Worm (Caenorhabditis elegans) whole organism, L2 larva: ENCODE results near the gene marc-2.

Experiments
- F13H6.1 ChIP-seq: sonication (generic microtip); optimal IDR thresholded peaks from 2 replicates; lab custom pipeline; 2016; ENCODE audit warnings: missing genetic modification characterization, missing compliant biosample characterization
- Y55F3AM.14 ChIP-seq: fragments of 200-800 bp; sonication (Bioruptor generic); optimal IDR thresholded peaks from 2 replicates; lab custom pipeline; 2018; ENCODE audit warnings: mild to moderate bottlenecking, missing genetic modification characterization, missing compliant biosample characterization
- ZK546.5 ChIP-seq: sonication (generic microtip); optimal IDR thresholded peaks from 2 replicates; lab custom pipeline; 2017; ENCODE audit warnings: missing biosample characterization, missing genetic modification characterization
- alr-1 ChIP-seq: fragments of 150-350 bp; optimal IDR thresholded peaks from 2 replicates; lab custom pipeline; 2014; ENCODE audit warnings: missing biosample characterization, missing genetic modification characterization
- blmp-1 ChIP-seq: sonication (generic microtip); optimal IDR thresholded peaks from 2 replicates; lab custom pipeline; 2017; ENCODE audit warnings: missing genetic modification characterization, mild to moderate bottlenecking, missing compliant biosample characterization, antibody characterized with exemption, moderate library complexity; ENCODE audit not compliant: insufficient read depth
- ceh-82 ChIP-seq: fragments of 150-350 bp; optimal IDR thresholded peaks from 2 replicates; lab custom pipeline; 2014; ENCODE audit warnings: missing biosample characterization, missing genetic modification characterization
- crh-2 ChIP-seq: sonication (generic microtip); optimal IDR thresholded peaks from 2 replicates; lab custom pipeline; 2017; ENCODE audit warnings: missing biosample characterization, missing genetic modification characterization
- dmd-4 ChIP-seq: sonication (generic microtip); optimal IDR thresholded peaks from 2 replicates; lab custom pipeline; 2017; ENCODE audit warnings: missing biosample characterization, missing genetic modification characterization
- elt-1 ChIP-seq: fragments of 150-350 bp; optimal IDR thresholded peaks from 2 replicates; lab custom pipeline; 2014; ENCODE audit warnings: missing biosample characterization, missing genetic modification characterization
- gmeb-1 ChIP-seq: fragments of 150-350 bp; optimal IDR thresholded peaks from 2 replicates; lab custom pipeline; 2014; ENCODE audit warnings: missing biosample characterization, missing genetic modification characterization
- lin-11 ChIP-seq: fragments of 150-350 bp; sonication (generic microtip); optimal IDR thresholded peaks from 2 replicates; lab custom pipeline; 2014; ENCODE audit warnings: missing biosample characterization, missing genetic modification characterization, inconsistent platforms, mixed read lengths
- lin-39 ChIP-seq: fragments of 150-350 bp; optimal IDR thresholded peaks from 2 replicates; lab custom pipeline; 2014; ENCODE audit warnings: missing biosample characterization, missing genetic modification reagents, missing genetic modification characterization
- lsy-2 ChIP-seq, 2 experiments: fragments of 150-350 bp in 1 of 2; sonication (generic microtip) in 1 of 2; optimal IDR thresholded peaks; 2 replicates each; lab custom pipeline; 2014 to 2017; ENCODE audit warnings: missing biosample characterization in 2 of 2, missing genetic modification characterization in 2 of 2
- mab-5 ChIP-seq: fragments of 150-350 bp; optimal IDR thresholded peaks from 2 replicates; lab custom pipeline; 2014; ENCODE audit warnings: missing biosample characterization, missing genetic modification characterization
- mbf-1 ChIP-seq: sonication (generic microtip); optimal IDR thresholded peaks from 2 replicates; lab custom pipeline; 2017; ENCODE audit warnings: missing biosample characterization, missing genetic modification characterization
- mdl-1 ChIP-seq, 2 experiments: fragments of 150-350 bp in 1 of 2; sonication (generic microtip) in 1 of 2; optimal IDR thresholded peaks; 2 replicates each; lab custom pipeline; 2017; ENCODE audit warnings: missing biosample characterization in 2 of 2, missing genetic modification characterization in 2 of 2
- nhr-129 ChIP-seq: fragments of 150-350 bp; optimal IDR thresholded peaks from 2 replicates; lab custom pipeline; 2014; ENCODE audit warnings: missing biosample characterization, missing genetic modification characterization
- nhr-21 ChIP-seq: fragments of 150-350 bp; optimal IDR thresholded peaks from 2 replicates; lab custom pipeline; 2014; ENCODE audit warnings: missing biosample characterization, missing genetic modification characterization
- nhr-237 ChIP-seq: fragments of 150-350 bp; optimal IDR thresholded peaks from 2 replicates; lab custom pipeline; 2014; ENCODE audit warnings: missing biosample characterization, missing genetic modification characterization
- nhr-6 ChIP-seq: fragments of 150-350 bp; optimal IDR thresholded peaks from 2 replicates; lab custom pipeline; 2014; ENCODE audit warnings: missing biosample characterization, missing genetic modification characterization
- nhr-77 ChIP-seq: fragments of 150-350 bp; optimal IDR thresholded peaks from 2 replicates; lab custom pipeline; 2014; ENCODE audit warnings: missing biosample characterization, missing genetic modification characterization
- sma-3 ChIP-seq: sonication (generic microtip); optimal IDR thresholded peaks from 2 replicates; lab custom pipeline; 2016; ENCODE audit warnings: missing genetic modification reagents, missing genetic modification characterization, missing compliant biosample characterization
- sma-9 ChIP-seq, 2 experiments: fragments of 150-350 bp in 1 of 2; sonication (generic microtip) in 1 of 2; optimal IDR thresholded peaks; 2 replicates each; lab custom pipeline; 2014 to 2016; ENCODE audit warnings: missing genetic modification characterization in 2 of 2, mild to moderate bottlenecking in 1 of 2, missing biosample characterization in 1 of 2, missing compliant biosample characterization in 1 of 2, missing genetic modification reagents in 1 of 2, moderate library complexity in 1 of 2
- snpc-4 ChIP-seq: fragments of 150-350 bp; optimal IDR thresholded peaks from 2 replicates; lab custom pipeline; 2014; ENCODE audit warnings: missing biosample characterization, missing genetic modification characterization
- unc-39 ChIP-seq: fragments of 150-350 bp; optimal IDR thresholded peaks from 2 replicates; lab custom pipeline; 2014; ENCODE audit warnings: missing biosample characterization, missing genetic modification characterization
- unc-55 ChIP-seq: fragments of 150-350 bp; sonication (generic microtip); optimal IDR thresholded peaks from 3 replicates; lab custom pipeline; 2014; ENCODE audit warnings: missing biosample characterization, missing genetic modification reagents, missing genetic modification characterization
- unc-62 ChIP-seq: fragments of 150-350 bp; optimal IDR thresholded peaks from 2 replicates; lab custom pipeline; 2014; ENCODE audit warnings: missing biosample characterization, missing genetic modification reagents, missing genetic modification characterization
- ztf-1 ChIP-seq: fragments of 200-800 bp; sonication (Bioruptor generic); conservative IDR thresholded peaks from 2 replicates; pipeline ENCODE4 v1.3.6; 2022; ENCODE audit warnings: missing genetic modification characterization, missing compliant biosample characterization
- ztf-11 ChIP-seq: sonication (generic microtip); optimal IDR thresholded peaks from 2 replicates; lab custom pipeline; 2017; ENCODE audit warnings: missing biosample characterization, missing genetic modification characterization

The marc-2 gene

DNA sequence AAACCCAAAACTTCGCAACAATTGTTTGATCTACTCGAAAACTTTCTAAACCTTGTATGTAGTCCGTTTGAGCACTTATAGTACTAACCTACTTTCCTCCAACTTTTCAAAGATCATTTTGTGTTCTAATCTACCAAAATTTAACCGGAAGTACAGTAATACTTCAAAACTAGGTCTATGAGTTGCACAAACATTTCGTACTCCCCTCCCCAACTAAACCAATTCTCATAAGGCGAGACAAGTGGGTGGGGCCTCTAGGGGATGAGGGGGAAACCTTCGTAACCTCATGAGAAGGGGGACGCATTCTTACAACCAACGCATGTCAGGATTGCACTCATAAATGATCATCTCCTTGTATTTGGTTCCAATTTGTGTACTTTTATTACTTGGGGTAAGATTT is 38.8 kb downstream of the marc-2 start, which contains the start of gene cutl-9:
Gene cutl-9 (plus strand): TSS at position 301 of the 400 bp plus-strand sequence.
- no peak for TF ChIP-seq gmeb-1
- TF ChIP-seq unc-39 (tag; lab: Kevin White, UChicago), result no peak
- TF ChIP-seq alr-1 (tag; lab: Kevin White, UChicago), result no peak
- no peak for TF ChIP-seq ZK546.5 (tag; lab: Kevin White, UChicago)
- TF ChIP-seq ceh-82 (tag; lab: Kevin White, UChicago), result no peak
- no peak for TF ChIP-seq nhr-129 (tag; lab: Kevin White, UChicago)
- TF ChIP-seq nhr-6, result no peak
- no peak for TF ChIP-seq unc-62
- no peak for TF ChIP-seq nhr-77 (tag; lab: Kevin White, UChicago)
- TF ChIP-seq ztf-1, result no peak
- TF ChIP-seq mbf-1, result no peak
- no peak for TF ChIP-seq sma-9 (GFP tag; optimal IDR thresholded peaks at IDR 0.05; lab: Kevin White, UChicago)
- TF ChIP-seq sma-9 (tag; optimal IDR thresholded peaks at IDR 0.05; lab: Kevin White, UChicago), result no peak
- no peak for TF ChIP-seq lsy-2 (tag; optimal IDR thresholded peaks at IDR 0.05; lab: Kevin White, UChicago)
- no peak for TF ChIP-seq blmp-1 (tag; lab: Kevin White, UChicago)
- no peak for TF ChIP-seq F13H6.1 (tag; lab: Kevin White, UChicago)
- no peak for TF ChIP-seq Y55F3AM.14
- TF ChIP-seq lin-11 (tag; lab: Kevin White, UChicago), result no peak
- no peak for TF ChIP-seq snpc-4

- TF ChIP-seq dmd-4, result no peak
- no peak for TF ChIP-seq nhr-237 (tag; lab: Kevin White, UChicago)
- TF ChIP-seq Y55F3AM.14, result no peak
- no peak for TF ChIP-seq unc-55 (GFP tag; lab: Kevin White, UChicago)
- TF ChIP-seq F13H6.1 (tag; lab: Kevin White, UChicago), result no peak
Observed at ce11 chrII:10618157-10618556, 42.6 kb downstream of the marc-2 start, which contains the start of gene C14A4.13. TSS of gene C14A4.13 (plus strand) at chrII:10618457.

DNA sequence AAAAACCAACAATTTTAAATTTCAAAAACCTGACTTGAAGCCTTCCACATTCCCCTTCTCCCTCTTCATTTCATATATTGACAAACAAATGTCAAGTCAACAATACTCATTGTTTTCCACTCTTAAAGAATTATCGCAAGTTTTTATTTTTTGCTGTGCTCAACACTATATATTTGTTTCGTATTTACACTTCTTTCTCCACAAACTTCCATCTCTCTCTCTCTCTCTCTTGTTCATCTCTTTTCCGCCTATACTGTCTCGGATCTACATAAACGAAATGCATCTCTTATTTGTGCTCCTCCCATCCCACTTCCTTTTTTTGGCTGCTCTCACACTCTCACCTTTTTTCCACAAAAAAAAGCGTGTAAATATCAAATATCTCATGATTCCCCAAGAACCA is 48.0 kb downstream of the marc-2 start, which contains the start of gene C14A4.12:
Gene C14A4.12 (plus strand): TSS at position 301 of the 400 bp plus-strand sequence.
- TF ChIP-seq lin-39 (no peak), nhr-237 (tag; lab: Kevin White, UChicago) (no peak), mab-5 (no peak), elt-1 (tag; lab: Kevin White, UChicago) (no peak), nhr-21 (tag; lab: Kevin White, UChicago) (no peak), sma-3 (GFP tag; lab: Kevin White, UChicago) (no peak), sma-9 (GFP tag; optimal IDR thresholded peaks at IDR 0.05; lab: Kevin White, UChicago) (no peak), sma-9 (tag; optimal IDR thresholded peaks at IDR 0.05; lab: Kevin White, UChicago) (no peak), mbf-1 (no peak), ztf-1 (no peak), unc-62 (no peak), crh-2 (tag; lab: Kevin White, UChicago) (no peak), lin-11 (tag; lab: Kevin White, UChicago) (no peak), unc-55 (GFP tag; lab: Kevin White, UChicago) (no peak), ztf-11 (tag; lab: Kevin White, UChicago) (no peak), mdl-1 (tag; optimal IDR thresholded peaks at IDR 0.05; lab: Kevin White, UChicago) (no peak), dmd-4 (no peak), Y55F3AM.14 (no peak), snpc-4 (no peak)
- TF ChIP-seq, all 48 proteins: peak for 0
